Fruit fly (Drosophila melanogaster) whole organism, prepupa: ENCODE results near the gene CG5781.

ENCODE experiments used
- CG11902 ChIP-seq: fragments of 200-800 bp; sonication (Bioruptor generic); optimal IDR thresholded peaks from 3 replicates; lab custom pipeline; 2016; ENCODE audit warnings: missing biosample characterization, missing genetic modification characterization
- CG4318 ChIP-seq: fragments of 200-800 bp; sonication (Bioruptor generic); optimal IDR thresholded peaks from 3 replicates; lab custom pipeline; 2017; ENCODE audit warnings: missing biosample characterization, mild to moderate bottlenecking, missing genetic modification characterization
- CG6276 ChIP-seq: fragments of 200-800 bp; sonication (Bioruptor generic); optimal IDR thresholded peaks from 2 replicates; lab custom pipeline; 2017; ENCODE audit warnings: missing biosample characterization, mild to moderate bottlenecking, missing genetic modification characterization
- CG8319 ChIP-seq: fragments of 200-800 bp; sonication (Bioruptor generic); optimal IDR thresholded peaks from 3 replicates; lab custom pipeline; 2016; ENCODE audit warnings: missing biosample characterization, missing genetic modification characterization
- Eip75B ChIP-seq: fragments of 200-800 bp; sonication (Bioruptor generic); optimal IDR thresholded peaks from 3 replicates; lab custom pipeline; 2016; ENCODE audit warnings: missing biosample characterization, missing genetic modification characterization
- Hr38 ChIP-seq: sonication (Bioruptor generic); optimal IDR thresholded peaks from 2 replicates; lab custom pipeline; 2016; ENCODE audit warnings: missing biosample characterization, missing genetic modification characterization
- Sox102F ChIP-seq: fragments of 200-800 bp; sonication (Bioruptor generic); optimal IDR thresholded peaks from 2 replicates; lab custom pipeline; 2016; ENCODE audit warnings: missing biosample characterization, mild to moderate bottlenecking, missing genetic modification characterization
- achi ChIP-seq: fragments of 200-800 bp; sonication (Bioruptor generic); optimal IDR thresholded peaks from 3 replicates; lab custom pipeline; 2016; ENCODE audit warnings: missing biosample characterization, missing genetic modification characterization
- dsx ChIP-seq: fragments of 200-800 bp; optimal IDR thresholded peaks from 3 replicates; lab custom pipeline; 2019; ENCODE audit warnings: missing biosample characterization, mild to moderate bottlenecking, missing genetic modification characterization, moderate library complexity; ENCODE audit not compliant: poor library complexity, severe bottlenecking
- fd85E ChIP-seq: fragments of 200-800 bp; sonication (Bioruptor generic); optimal IDR thresholded peaks from 3 replicates; lab custom pipeline; 2016; ENCODE audit warnings: missing biosample characterization, missing genetic modification characterization
- spab ChIP-seq: fragments of 200-800 bp; sonication (Bioruptor generic); optimal IDR thresholded peaks from 2 replicates; lab custom pipeline; 2017; ENCODE audit warnings: missing biosample characterization, mild to moderate bottlenecking, missing genetic modification characterization, missing genetic modification reagents

DNA sequence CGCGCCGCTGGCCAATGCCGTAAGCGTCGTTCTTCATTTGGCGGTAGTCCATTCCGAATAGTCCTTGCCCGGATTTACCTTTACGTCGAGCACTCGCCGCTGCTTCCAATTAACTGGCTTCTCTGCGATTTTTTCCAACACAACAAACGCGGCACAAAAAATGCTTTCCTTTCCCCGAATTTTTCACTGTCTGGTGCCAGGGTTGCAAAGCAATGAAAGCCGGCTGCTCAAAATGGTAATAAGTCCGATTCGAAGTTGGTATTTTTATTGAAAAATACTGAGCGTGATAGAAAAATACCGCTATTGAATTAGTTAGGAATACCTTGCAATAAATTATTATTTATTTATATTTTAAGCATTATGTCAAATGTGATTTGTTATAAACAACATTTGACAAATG is 15.1 kb upstream of the CG5781 start:
- no peak for TF ChIP-seq spab
- no peak for TF ChIP-seq achi (GFP tag; lab: Kevin White, UChicago)
- no peak for TF ChIP-seq Eip75B (GFP tag; lab: Kevin White, UChicago)
- TF ChIP-seq Hr38 (GFP tag; lab: Kevin White, UChicago) = no peak
- TF ChIP-seq fd85E (GFP tag; lab: Kevin White, UChicago) = no peak
- TF ChIP-seq CG4318 (GFP tag; lab: Kevin White, UChicago) = no peak
- TF ChIP-seq CG11902 (GFP tag; lab: Kevin White, UChicago) = no peak
- no peak for TF ChIP-seq CG8319 (GFP tag; lab: Kevin White, UChicago)
- TF ChIP-seq Sox102F = no peak
- no peak for TF ChIP-seq CG6276 (GFP tag; lab: Kevin White, UChicago)
- no peak for TF ChIP-seq dsx (GFP tag; lab: Kevin White, UChicago)
